Worm (Caenorhabditis elegans) whole organism, L3 larva: Measurements from ENCODE around the gene cyp-33C4.

Source experiments
- R02D3.7 ChIP-seq: fragments of 150-350 bp; optimal IDR thresholded peaks from 2 replicates; lab custom pipeline; 2014; ENCODE audit warnings: missing biosample characterization, missing genetic modification characterization
- aly-2 ChIP-seq: fragments of 150-350 bp; optimal IDR thresholded peaks from 2 replicates; lab custom pipeline; 2014; ENCODE audit warnings: missing biosample characterization, missing genetic modification characterization
- ama-1 ChIP-seq: fragments of 150-350 bp; optimal IDR thresholded peaks from 2 replicates; lab custom pipeline; 2018
- ceh-16 ChIP-seq: sonication (generic microtip); optimal IDR thresholded peaks from 2 replicates; lab custom pipeline; 2017; ENCODE audit warnings: missing biosample characterization, missing genetic modification characterization
- ceh-28 ChIP-seq: fragments of 150-350 bp; optimal IDR thresholded peaks from 2 replicates; lab custom pipeline; 2014; ENCODE audit warnings: missing biosample characterization, missing genetic modification reagents, missing genetic modification characterization
- ceh-9 ChIP-seq: sonication (generic microtip); optimal IDR thresholded peaks from 2 replicates; lab custom pipeline; 2018; ENCODE audit warnings: missing biosample characterization, missing genetic modification characterization
- daf-12 ChIP-seq: fragments of 150-350 bp; optimal IDR thresholded peaks from 2 replicates; lab custom pipeline; 2014; ENCODE audit warnings: missing biosample characterization, missing genetic modification reagents, missing genetic modification characterization
- egl-27 ChIP-seq: sonication (generic microtip); optimal IDR thresholded peaks from 4 replicates; lab custom pipeline; 2017; ENCODE audit warnings: missing biosample characterization, missing genetic modification reagents, missing genetic modification characterization
- egl-5 ChIP-seq: fragments of 150-350 bp; optimal IDR thresholded peaks from 2 replicates; lab custom pipeline; 2017; ENCODE audit warnings: missing biosample characterization, missing genetic modification reagents, missing genetic modification characterization, inconsistent platforms
- elt-1 ChIP-seq: fragments of 150-350 bp; optimal IDR thresholded peaks from 2 replicates; lab custom pipeline; 2014; ENCODE audit warnings: missing biosample characterization, missing genetic modification characterization
- elt-2 ChIP-seq: sonication (generic microtip); optimal IDR thresholded peaks from 2 replicates; lab custom pipeline; 2016; ENCODE audit warnings: missing genetic modification reagents, mild to moderate bottlenecking, missing genetic modification characterization, missing compliant biosample characterization
- fkh-10 ChIP-seq: sonication (generic microtip); optimal IDR thresholded peaks from 2 replicates; lab custom pipeline; 2017; ENCODE audit warnings: missing biosample characterization, missing genetic modification reagents, missing genetic modification characterization
- fkh-2 ChIP-seq: fragments of 150-350 bp; optimal IDR thresholded peaks from 2 replicates; lab custom pipeline; 2014; ENCODE audit warnings: missing biosample characterization, missing genetic modification reagents, missing genetic modification characterization
- hmg-11 ChIP-seq: sonication (generic microtip); optimal IDR thresholded peaks from 2 replicates; lab custom pipeline; 2016; ENCODE audit warnings: missing genetic modification characterization, missing compliant biosample characterization
- jun-1 ChIP-seq: fragments of 150-350 bp; optimal IDR thresholded peaks from 2 replicates; lab custom pipeline; 2014; ENCODE audit warnings: missing biosample characterization, missing genetic modification reagents, missing genetic modification characterization
- lin-15B ChIP-seq: fragments of 150-350 bp; optimal IDR thresholded peaks from 2 replicates; lab custom pipeline; 2014; ENCODE audit warnings: missing biosample characterization, missing genetic modification characterization
- mdl-1 ChIP-seq: fragments of 150-350 bp; optimal IDR thresholded peaks from 2 replicates; lab custom pipeline; 2014; ENCODE audit warnings: missing biosample characterization, missing genetic modification characterization
- mml-1 ChIP-seq: fragments of 150-350 bp; sonication (generic microtip); optimal IDR thresholded peaks from 3 replicates; lab custom pipeline; 2014; ENCODE audit warnings: missing biosample characterization, missing genetic modification characterization
- nfya-1 ChIP-seq: sonication (generic microtip); optimal IDR thresholded peaks from 2 replicates; lab custom pipeline; 2017; ENCODE audit warnings: missing genetic modification characterization, mild to moderate bottlenecking, missing compliant biosample characterization, antibody characterized with exemption, moderate library complexity; ENCODE audit not compliant: insufficient read depth
- nhr-23 ChIP-seq: fragments of 150-350 bp; optimal IDR thresholded peaks from 2 replicates; lab custom pipeline; 2014; ENCODE audit warnings: missing biosample characterization, missing genetic modification reagents, missing genetic modification characterization
- nhr-237 ChIP-seq: fragments of 150-350 bp; optimal IDR thresholded peaks from 2 replicates; lab custom pipeline; 2014; ENCODE audit warnings: missing biosample characterization, missing genetic modification characterization
- nhr-28 ChIP-seq: fragments of 150-350 bp; optimal IDR thresholded peaks from 2 replicates; lab custom pipeline; 2014; ENCODE audit warnings: missing biosample characterization, missing genetic modification characterization
- nhr-43 ChIP-seq: sonication (generic microtip); optimal IDR thresholded peaks from 2 replicates; lab custom pipeline; 2016; ENCODE audit warnings: mild to moderate bottlenecking, missing genetic modification characterization, missing compliant biosample characterization; ENCODE audit not compliant: poor library complexity, severe bottlenecking
- nhr-76 ChIP-seq: fragments of 150-350 bp; sonication (generic microtip); optimal IDR thresholded peaks from 5 replicates; lab custom pipeline; 2014; ENCODE audit warnings: missing biosample characterization, missing genetic modification characterization
- nhr-77 ChIP-seq: fragments of 150-350 bp; optimal IDR thresholded peaks from 2 replicates; lab custom pipeline; 2014; ENCODE audit warnings: missing biosample characterization, missing genetic modification characterization
- pha-4 ChIP-seq: fragments of 150-350 bp; optimal IDR thresholded peaks from 2 replicates; lab custom pipeline; 2014; ENCODE audit warnings: missing biosample characterization, missing genetic modification reagents, missing genetic modification characterization
- pqm-1 ChIP-seq: fragments of 150-350 bp; optimal IDR thresholded peaks from 2 replicates; lab custom pipeline; 2017; ENCODE audit warnings: missing biosample characterization, missing genetic modification characterization, inconsistent platforms
- skn-1 ChIP-seq: fragments of 150-350 bp; optimal IDR thresholded peaks from 2 replicates; lab custom pipeline; 2014; ENCODE audit warnings: missing biosample characterization, missing genetic modification characterization
- snpc-4 ChIP-seq: fragments of 150-350 bp; optimal IDR thresholded peaks from 2 replicates; lab custom pipeline; 2014; ENCODE audit warnings: missing biosample characterization, missing genetic modification characterization
- tbx-2 ChIP-seq: sonication (generic microtip); optimal IDR thresholded peaks from 2 replicates; lab custom pipeline; 2016; ENCODE audit warnings: mild to moderate bottlenecking, missing genetic modification characterization, missing compliant biosample characterization
- unc-39 ChIP-seq: sonication (generic microtip); optimal IDR thresholded peaks from 4 replicates; lab custom pipeline; 2017; ENCODE audit warnings: missing biosample characterization, missing genetic modification characterization
- unc-62 ChIP-seq: fragments of 150-350 bp; sonication (generic microtip); optimal IDR thresholded peaks from 4 replicates; lab custom pipeline; 2014; ENCODE audit warnings: missing biosample characterization, missing genetic modification reagents, missing genetic modification characterization
- ztf-11 ChIP-seq: fragments of 150-350 bp; optimal IDR thresholded peaks from 2 replicates; lab custom pipeline; 2014; ENCODE audit warnings: missing biosample characterization, missing genetic modification characterization

The cyp-33C4 gene

DNA sequence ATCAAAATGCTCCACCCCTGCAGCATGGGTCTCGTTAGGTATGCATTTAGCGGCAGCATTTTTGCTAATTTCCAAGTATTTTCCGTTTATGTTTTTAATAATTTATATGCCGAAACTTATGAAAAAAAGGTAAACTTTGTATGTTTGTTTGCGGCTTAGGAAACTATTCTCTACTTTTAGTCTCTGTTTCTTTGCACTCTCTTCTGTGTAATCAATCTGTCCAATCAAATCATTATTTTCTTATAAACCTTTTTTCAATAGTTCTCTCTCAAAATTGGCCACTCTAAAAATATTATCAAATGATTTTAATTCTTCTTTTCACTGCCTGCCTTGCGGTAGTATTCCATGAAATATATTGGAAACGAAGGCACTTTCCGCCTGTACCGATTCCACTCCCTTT is 2.1 kb downstream of the cyp-33C4 start:
- TF ChIP-seq skn-1 (tag; lab: Kevin White, UChicago) (no peak), elt-2 (peak; percentile 26), nhr-76 (tag; lab: Kevin White, UChicago) (no peak), pqm-1 (tag; lab: Kevin White, UChicago) (peak; percentile 8), pha-4 (tag; lab: Kevin White, UChicago) (peak; percentile 57), snpc-4 (no peak)

DNA sequence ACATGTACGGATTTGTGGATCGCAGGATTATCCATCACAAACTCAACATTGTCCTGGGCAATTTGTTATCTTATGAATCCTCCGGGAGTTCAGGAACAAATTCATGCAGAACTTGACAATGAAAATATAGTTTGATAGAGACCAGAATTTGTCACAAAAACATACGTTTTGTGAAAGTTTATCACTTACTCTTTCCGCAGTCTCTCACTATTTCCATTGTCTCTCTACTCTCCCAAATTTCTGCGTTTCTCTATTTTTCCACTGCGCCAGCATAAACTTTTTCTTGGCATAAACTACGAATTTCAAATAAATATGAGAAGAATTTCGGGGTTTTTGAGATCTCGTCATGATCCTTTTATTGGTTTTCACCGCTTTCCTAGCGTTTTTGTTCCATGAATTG is 6.7 kb downstream of the cyp-33C4 start, which contains the start of gene cyp-33C3:
TSS of gene cyp-33C3 (plus strand) at position 149 of the 400 bp plus-strand sequence.
- TF ChIP-seq elt-2: peak; percentile 18
- no peak for TF ChIP-seq hmg-11 (tag; lab: Kevin White, UChicago)

- TF ChIP-seq nfya-1 (tag; lab: Kevin White, UChicago) (no peak), lin-15B (tag; lab: Kevin White, UChicago) (no peak), jun-1 (tag; lab: Kevin White, UChicago) (no peak), tbx-2 (tag; lab: Kevin White, UChicago) (no peak), nhr-23 (tag; lab: Kevin White, UChicago) (peak; percentile 18), unc-62 (GFP tag; lab: Kevin White, UChicago) (no peak), pqm-1 (tag; lab: Kevin White, UChicago) (peak; percentile 42), pha-4 (tag; lab: Kevin White, UChicago) (peak; percentile 77), ceh-28 (tag; lab: Kevin White, UChicago) (peak; percentile 46), elt-2 (peak; percentile 36), egl-5 (tag; lab: Kevin White, UChicago) (no peak), egl-27 (no peak)
Observed at ce11 chrV:2244751-2245150, 8.8 kb downstream of the cyp-33C4 start, which contains the start of gene cyp-33C5. Gene cyp-33C5, plus strand, starts transcription at chrV:2245004.

DNA sequence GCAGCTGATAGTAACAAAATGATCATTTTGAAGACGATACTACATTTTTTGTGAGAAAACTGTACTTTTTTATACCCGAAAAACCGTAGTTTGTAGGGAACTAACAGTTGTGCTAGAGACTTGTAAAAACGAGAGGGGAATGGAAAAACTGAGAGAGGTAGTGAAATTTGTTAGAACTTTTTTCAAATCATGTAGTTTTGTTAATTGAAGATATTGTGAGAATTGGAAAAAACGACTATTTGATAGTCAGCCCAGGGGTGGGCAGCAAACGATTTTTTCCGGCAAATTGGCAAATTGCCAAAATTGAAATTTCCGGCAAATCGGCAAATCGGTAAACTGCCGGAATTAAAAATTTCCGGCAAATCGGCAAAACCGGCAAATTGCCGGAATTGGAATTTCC is 13.4 kb downstream of the cyp-33C4 start, which contains the start of gene cyp-33C6:
TSS of gene cyp-33C6 (minus strand) at position 101 of the 400 bp plus-strand sequence.
- no peak for TF ChIP-seq R02D3.7 (tag; lab: Kevin White, UChicago)
- TF ChIP-seq egl-27: no peak
- no peak for TF ChIP-seq nhr-43 (tag; lab: Kevin White, UChicago)
- TF ChIP-seq nhr-28: no peak
- TF ChIP-seq daf-12 (tag; lab: Kevin White, UChicago): no peak
- TF ChIP-seq, all 47 proteins: peak for 0

DNA sequence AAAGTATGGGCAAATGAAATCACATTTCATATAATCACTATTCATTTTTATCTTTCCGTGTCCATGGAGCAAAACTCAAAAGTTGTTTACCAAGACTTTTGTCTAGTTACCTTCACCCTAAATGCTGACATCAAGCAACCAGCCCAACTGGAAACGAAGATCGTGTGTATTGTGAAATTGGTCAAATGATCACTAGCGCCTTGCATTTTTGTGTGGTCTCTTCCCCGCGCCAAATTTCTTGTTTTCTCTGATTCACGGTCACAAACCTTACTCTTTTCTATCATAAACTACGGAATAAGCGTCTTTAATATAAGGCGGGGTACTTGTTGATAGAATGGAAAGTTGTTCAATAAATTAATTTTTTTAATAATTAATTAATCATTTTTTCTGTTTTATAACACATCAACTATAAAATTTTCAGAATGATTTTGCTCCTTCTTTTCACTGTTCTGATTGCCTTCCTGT is 14.2 kb downstream of the cyp-33C4 start, which contains the start of gene cyp-33C7:
TSS of gene cyp-33C7 (plus strand) at position 415 of the 465 bp plus-strand sequence.
- TF ChIP-seq nhr-76 (tag; lab: Kevin White, UChicago) (no peak), fkh-10 (GFP tag; lab: Kevin White, UChicago) (no peak), ztf-11 (tag; lab: Kevin White, UChicago) (no peak), elt-2 (peak; percentile 78), pha-4 (tag; lab: Kevin White, UChicago) (peak; percentile 72), ceh-16 (no peak), nhr-237 (tag; lab: Kevin White, UChicago) (no peak), mdl-1 (no peak), nhr-28 (no peak), elt-1 (tag; lab: Kevin White, UChicago) (no peak), egl-27 (no peak), hmg-11 (tag; lab: Kevin White, UChicago) (no peak), ama-1 (lab: Kevin White, UChicago) (no peak), pqm-1 (tag; lab: Kevin White, UChicago) (peak; percentile 68), fkh-2 (tag; lab: Kevin White, UChicago) (no peak), nhr-77 (tag; lab: Kevin White, UChicago) (no peak), aly-2 (tag; lab: Kevin White, UChicago) (no peak), mml-1 (no peak), R02D3.7 (tag; lab: Kevin White, UChicago) (no peak), jun-1 (tag; lab: Kevin White, UChicago) (peak; percentile 71), ceh-9 (tag; lab: Kevin White, UChicago) (no peak), nhr-23 (tag; lab: Kevin White, UChicago) (peak; percentile 19), nfya-1 (tag; lab: Kevin White, UChicago) (peak; percentile 20), ceh-28 (tag; lab: Kevin White, UChicago) (peak; percentile 15), tbx-2 (tag; lab: Kevin White, UChicago) (no peak), unc-39 (tag; lab: Kevin White, UChicago) (no peak), daf-12 (tag; lab: Kevin White, UChicago) (no peak)
